Worm (Caenorhabditis elegans) whole organism, L3 larva: ENCODE measurements around the gene cdc-37.

Experiments
- aly-2 ChIP-seq: fragments of 150-350 bp; optimal IDR thresholded peaks from 2 replicates; lab custom pipeline; 2014; ENCODE audit warnings: missing biosample characterization, missing genetic modification characterization
- ama-1 ChIP-seq: fragments of 150-350 bp; optimal IDR thresholded peaks from 2 replicates; lab custom pipeline; 2018
- eor-1 ChIP-seq, 2 experiments: fragments of 150-350 bp; optimal IDR thresholded peaks; 2 replicates each; lab custom pipeline; 2014 to 2018; ENCODE audit warnings: missing biosample characterization in 2 of 2, missing genetic modification characterization in 2 of 2
- fos-1 ChIP-seq: fragments of 150-350 bp; optimal IDR thresholded peaks from 2 replicates; lab custom pipeline; 2014; ENCODE audit warnings: missing biosample characterization, missing genetic modification characterization
- lsy-12 ChIP-seq: sonication (generic microtip); optimal IDR thresholded peaks from 2 replicates; lab custom pipeline; 2016; ENCODE audit warnings: mild to moderate bottlenecking, missing genetic modification characterization, missing compliant biosample characterization
- mml-1 ChIP-seq: fragments of 150-350 bp; sonication (generic microtip); optimal IDR thresholded peaks from 3 replicates; lab custom pipeline; 2014; ENCODE audit warnings: missing biosample characterization, missing genetic modification characterization
- nhr-11 ChIP-seq: fragments of 150-350 bp; optimal IDR thresholded peaks from 2 replicates; lab custom pipeline; 2014; ENCODE audit warnings: missing biosample characterization, missing genetic modification characterization
- nhr-23 ChIP-seq: fragments of 150-350 bp; optimal IDR thresholded peaks from 2 replicates; lab custom pipeline; 2014; ENCODE audit warnings: missing biosample characterization, missing genetic modification reagents, missing genetic modification characterization
- nhr-76 ChIP-seq: fragments of 150-350 bp; sonication (generic microtip); optimal IDR thresholded peaks from 5 replicates; lab custom pipeline; 2014; ENCODE audit warnings: missing biosample characterization, missing genetic modification characterization
- nhr-77 ChIP-seq: fragments of 150-350 bp; optimal IDR thresholded peaks from 2 replicates; lab custom pipeline; 2014; ENCODE audit warnings: missing biosample characterization, missing genetic modification characterization
- skn-1 ChIP-seq: fragments of 150-350 bp; optimal IDR thresholded peaks from 2 replicates; lab custom pipeline; 2014; ENCODE audit warnings: missing biosample characterization, missing genetic modification characterization
- snpc-4 ChIP-seq: fragments of 150-350 bp; optimal IDR thresholded peaks from 2 replicates; lab custom pipeline; 2014; ENCODE audit warnings: missing biosample characterization, missing genetic modification characterization
- tbx-2 ChIP-seq: sonication (generic microtip); optimal IDR thresholded peaks from 2 replicates; lab custom pipeline; 2016; ENCODE audit warnings: mild to moderate bottlenecking, missing genetic modification characterization, missing compliant biosample characterization
- ztf-11 ChIP-seq: fragments of 150-350 bp; optimal IDR thresholded peaks from 2 replicates; lab custom pipeline; 2014; ENCODE audit warnings: missing biosample characterization, missing genetic modification characterization

DNA sequence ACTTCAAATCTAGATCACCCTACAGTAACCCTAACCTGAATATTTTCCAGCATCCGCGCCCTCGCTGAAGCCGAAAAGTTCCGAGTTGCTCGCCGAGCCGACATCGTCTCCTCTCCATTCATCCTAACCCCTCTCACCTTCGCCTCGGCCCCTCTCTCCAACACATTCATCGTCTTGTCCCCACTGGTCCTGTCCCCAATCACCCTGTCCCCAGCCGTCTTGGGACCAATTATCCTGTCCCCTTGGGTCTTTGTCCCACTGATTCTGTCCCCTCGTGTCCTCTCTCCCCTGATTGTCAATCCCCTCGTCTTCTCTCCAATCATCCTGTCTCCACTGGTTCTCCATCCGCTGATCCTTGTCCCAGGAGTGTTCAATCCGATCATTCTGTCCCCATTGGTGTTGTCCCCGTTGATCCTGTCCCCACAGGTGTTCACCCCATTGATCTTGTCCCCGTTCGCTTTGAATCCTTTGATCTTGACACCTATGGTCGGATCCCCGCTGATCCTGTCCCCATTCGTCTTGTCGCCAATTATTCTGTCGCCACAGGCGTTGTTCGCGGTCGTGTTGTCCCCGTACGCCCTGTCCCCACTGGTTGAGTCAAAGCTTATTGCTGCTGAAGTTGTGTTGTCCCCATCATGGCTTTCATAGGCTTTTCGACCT is 29.0 kb downstream of the cdc-37 start, which contains the start of gene lips-7:
- no peak for TF ChIP-seq ztf-11 (tag; lab: Kevin White, UChicago)
- TF ChIP-seq lsy-12 (tag; lab: Kevin White, UChicago) = peak; percentile 40
- no peak for TF ChIP-seq fos-1
- TF ChIP-seq nhr-77 = no peak
- TF ChIP-seq nhr-23 (tag; lab: Kevin White, UChicago) = no peak
- no peak for TF ChIP-seq tbx-2 (tag; lab: Kevin White, UChicago)
- TF ChIP-seq snpc-4 (tag; lab: Kevin White, UChicago) = no peak
- no peak for TF ChIP-seq mml-1 (tag; lab: Kevin White, UChicago)
- TF ChIP-seq eor-1 (tag; optimal IDR thresholded peaks at IDR 0.05; lab: Kevin White, UChicago) = no peak
- no peak for TF ChIP-seq nhr-76 (tag; lab: Kevin White, UChicago)
- no peak for TF ChIP-seq skn-1 (tag; lab: Kevin White, UChicago)
- TF ChIP-seq nhr-11 (tag; lab: Kevin White, UChicago) = no peak
- TF ChIP-seq aly-2 (tag; lab: Kevin White, UChicago) = no peak
- TF ChIP-seq ama-1 (lab: Kevin White, UChicago) = no peak
